Worm (Caenorhabditis elegans): ENCODE measurements around the gene K11D12.12.
A peak's percentile ranks its signal among the peaks of the same experiment; 100 is the strongest.

The K11D12.12 gene

DNA sequence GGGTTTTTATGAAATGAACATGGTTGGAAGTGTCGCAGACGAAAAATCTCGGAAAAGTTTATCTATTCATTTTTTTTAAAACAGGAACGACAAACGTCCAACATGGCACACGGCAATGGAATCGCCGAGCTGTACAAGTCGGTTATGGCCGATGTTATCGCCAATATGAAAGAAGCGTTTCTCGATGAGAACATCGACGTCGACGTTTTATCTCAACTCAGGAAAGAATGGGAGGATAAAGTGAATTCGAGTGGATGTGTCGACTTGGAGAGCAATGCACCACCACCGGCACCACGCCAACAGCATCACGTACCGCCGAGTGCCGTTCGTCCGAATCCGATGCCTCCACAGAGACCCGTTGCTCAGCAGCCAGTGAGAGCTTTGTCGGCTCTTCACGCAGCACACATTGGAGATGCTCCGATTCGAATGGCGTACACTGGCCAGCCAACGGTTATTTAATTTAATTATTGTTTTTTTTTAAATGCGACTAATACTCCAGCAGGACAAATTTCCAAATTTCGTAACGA is 1.9 kb upstream of the K11D12.12 start:
- TF ChIP-seq egl-27 (tag; optimal IDR thresholded peaks at IDR 0.05) (no peak), sdz-12 (GFP tag; optimal IDR thresholded peaks at IDR 0.05) (no peak), fos-1 (tag; optimal IDR thresholded peaks at IDR 0.05) (peak; percentile 19), set-16 (GFP tag; IDR thresholded peaks at IDR 0.05) (peak; percentile 72), lir-3 (tag; optimal IDR thresholded peaks at IDR 0.05) (no peak), T26A8.4 (GFP tag; IDR thresholded peaks at IDR 0.05) (0 out of 2 replicates have a peak, but pooled peaks have one; percentile 42), lin-1 (GFP tag; IDR thresholded peaks at IDR 0.05) (no peak), tra-1 (GFP tag; IDR thresholded peaks at IDR 0.05) (0 out of 2 replicates have a peak, but pooled peaks have one; percentile 49), ceh-62 (tag; optimal IDR thresholded peaks at IDR 0.05) (no peak), ztf-7 (tag; optimal IDR thresholded peaks at IDR 0.05) (no peak), egl-43 (GFP tag; IDR thresholded peaks at IDR 0.05) (peak; percentile 44; the same call in 1 of the 2 replicates), duxl-1 (tag; optimal IDR thresholded peaks at IDR 0.05; ENCODE audit: poor library complexity) (peak; percentile 3), spr-3 (GFP tag; optimal IDR thresholded peaks at IDR 0.05) (peak; percentile 50), dmd-8 (GFP tag; IDR thresholded peaks at IDR 0.05) (0 out of 2 replicates have a peak, but pooled peaks have one; percentile 40), ZK337.2 (GFP tag; IDR thresholded peaks at IDR 0.05) (0 out of 2 replicates have a peak, but pooled peaks have one; percentile 53)

DNA sequence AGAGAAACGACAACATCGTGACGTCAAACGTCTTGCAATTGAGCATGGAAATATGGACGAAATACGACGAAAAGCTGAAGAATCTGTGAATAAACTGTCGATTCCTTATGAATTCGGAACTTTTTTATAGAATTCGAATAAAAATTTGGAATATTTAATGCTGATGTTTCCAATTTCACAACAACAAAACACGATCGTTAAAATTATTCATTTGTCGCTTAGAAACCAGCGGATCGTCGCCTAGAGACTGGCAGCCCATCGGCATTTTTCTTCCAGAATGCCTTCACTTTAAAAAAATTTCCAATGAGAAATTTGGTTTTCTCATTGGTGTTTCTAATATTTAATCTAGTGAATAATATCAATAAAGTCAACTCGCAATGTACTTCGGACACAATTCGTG is 1.3 kb downstream of the K11D12.12 start, which contains the start of gene cwp-4:
TSS of gene cwp-4 (plus strand) at position 301 of the 400 bp plus-strand sequence.
- TF ChIP-seq nhr-25 (tag; optimal IDR thresholded peaks at IDR 0.05; ENCODE audit: borderline replicate concordance, insufficient read depth), result no peak
- no peak for TF ChIP-seq ztf-11 (tag; optimal IDR thresholded peaks at IDR 0.05)
- no peak for TF ChIP-seq daf-8 (GFP tag; IDR thresholded peaks at IDR 0.05)
- TF ChIP-seq nhr-111 (GFP tag; optimal IDR thresholded peaks at IDR 0.05), result no peak
- no peak for TF ChIP-seq F49E8.2 (tag; optimal IDR thresholded peaks at IDR 0.05; ENCODE audit: borderline replicate concordance)
- no peak for TF ChIP-seq ceh-20 (GFP tag; IDR thresholded peaks at IDR 0.05)
- no peak for TF ChIP-seq lim-7 (GFP tag; IDR thresholded peaks at IDR 0.05)
- no peak for TF ChIP-seq duxl-1 (tag; optimal IDR thresholded peaks at IDR 0.05; ENCODE audit: poor library complexity)
- no peak for TF ChIP-seq nhr-48 (tag; optimal IDR thresholded peaks at IDR 0.05)
- TF ChIP-seq nhr-42 (GFP tag; IDR thresholded peaks at IDR 0.05), result no peak
- no peak for TF ChIP-seq unc-130 (GFP tag; optimal IDR thresholded peaks at IDR 0.05)

DNA sequence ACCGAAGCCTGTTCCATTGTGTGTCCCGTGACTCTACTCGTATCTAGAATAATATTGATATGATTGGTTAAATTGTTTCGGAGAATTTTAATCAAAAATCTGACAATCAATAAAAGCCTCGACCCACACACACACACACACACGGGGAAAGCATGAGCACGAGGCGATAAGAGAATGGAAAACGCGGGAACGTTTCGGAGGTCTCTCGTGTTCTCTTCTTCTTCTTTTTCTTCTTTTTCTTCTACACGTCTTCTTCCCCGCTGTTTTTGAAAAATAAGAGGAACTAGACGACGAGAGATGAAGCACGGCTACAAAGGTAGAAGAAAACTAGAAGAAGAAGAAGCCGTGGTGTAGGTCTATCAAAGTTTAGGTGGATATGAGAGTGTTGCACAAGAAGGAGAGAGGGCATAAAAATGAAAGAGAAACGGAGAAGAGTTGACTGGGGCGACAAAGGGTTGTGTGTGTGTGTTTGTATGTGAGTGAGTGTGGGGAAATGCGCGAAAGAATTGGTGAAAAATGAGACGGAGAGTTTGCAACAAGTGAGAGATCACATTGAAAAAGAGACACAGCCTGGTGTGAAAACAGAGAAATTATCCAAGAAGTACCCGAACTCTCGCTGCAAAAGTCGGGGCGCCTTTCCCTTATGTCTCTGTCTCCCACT is 12.8 kb downstream of the K11D12.12 start, which contains the start of gene mlk-1:
TSS of gene mlk-1 (minus strand) at position 51 of the 661 bp plus-strand sequence.
- no peak for TF ChIP-seq R02D3.7 (tag; optimal IDR thresholded peaks at IDR 0.05)
- TF ChIP-seq mxl-3 (GFP tag; optimal IDR thresholded peaks at IDR 0.05), result peak; percentile 41
- TF ChIP-seq ceh-32 (tag; optimal IDR thresholded peaks at IDR 0.05; ENCODE audit: poor library complexity), result no peak
- peak; percentile 77 for TF ChIP-seq hlh-11 (tag; optimal IDR thresholded peaks at IDR 0.05)
- TF ChIP-seq lin-15B (tag; optimal IDR thresholded peaks at IDR 0.05), result no peak
- TF ChIP-seq fos-1 (tag; optimal IDR thresholded peaks at IDR 0.05), result no peak
- no peak for TF ChIP-seq lin-13 (GFP tag; optimal IDR thresholded peaks at IDR 0.05)
- no peak for TF ChIP-seq nhr-237 (tag; optimal IDR thresholded peaks at IDR 0.05)
- no peak for TF ChIP-seq tag-97 (GFP tag; IDR thresholded peaks at IDR 0.05)
- TF ChIP-seq nhr-76 (tag; optimal IDR thresholded peaks at IDR 0.05), result no peak
- TF ChIP-seq spr-1 (tag; optimal IDR thresholded peaks at IDR 0.05), result peak; percentile 12
- TF ChIP-seq fkh-10 (GFP tag; optimal IDR thresholded peaks at IDR 0.05), result peak; percentile 63
- no peak for TF ChIP-seq vab-7 (GFP tag; IDR thresholded peaks at IDR 0.05)
- TF ChIP-seq skn-1 (tag; optimal IDR thresholded peaks at IDR 0.05), result no peak
- peak; percentile 28 for TF ChIP-seq nhr-77 (tag; optimal IDR thresholded peaks at IDR 0.05)
- peak; percentile 43 for TF ChIP-seq nhr-48 (tag; optimal IDR thresholded peaks at IDR 0.05)
- peak; percentile 44; the same call in 1 of the 2 replicates for TF ChIP-seq arid-1 (GFP tag; conservative IDR thresholded peaks at IDR 0.05)
- TF ChIP-seq madf-5 (GFP tag; IDR thresholded peaks at IDR 0.05), result no peak
- no peak for TF ChIP-seq ceh-62 (tag; optimal IDR thresholded peaks at IDR 0.05)
- no peak for TF ChIP-seq lin-39 (tag; optimal IDR thresholded peaks at IDR 0.05)
- TF ChIP-seq tra-1 (GFP tag; IDR thresholded peaks at IDR 0.05), result no peak; the same call in 1 of the 2 replicates
- peak in 1 of 2 experiments; percentile 95 for TF ChIP-seq mdl-1 (tag; optimal IDR thresholded peaks at IDR 0.05)
- no peak for TF ChIP-seq unc-39 (tag; optimal IDR thresholded peaks at IDR 0.05)
- TF ChIP-seq Y105C5A.15 (GFP tag; IDR thresholded peaks at IDR 0.05), result no peak
- TF ChIP-seq nhr-11 (tag; optimal IDR thresholded peaks at IDR 0.05), result peak; percentile 85
- no peak for TF ChIP-seq duxl-1 (tag; optimal IDR thresholded peaks at IDR 0.05; ENCODE audit: poor library complexity)
- no peak for TF ChIP-seq egl-43 (GFP tag; IDR thresholded peaks at IDR 0.05)
- no peak for TF ChIP-seq lir-3 (tag; optimal IDR thresholded peaks at IDR 0.05)
- TF ChIP-seq daf-8 (GFP tag; IDR thresholded peaks at IDR 0.05), result no peak
